Fruit fly (Drosophila melanogaster): ENCODE measurements around the gene Saf6.

Saf6 gene

DNA sequence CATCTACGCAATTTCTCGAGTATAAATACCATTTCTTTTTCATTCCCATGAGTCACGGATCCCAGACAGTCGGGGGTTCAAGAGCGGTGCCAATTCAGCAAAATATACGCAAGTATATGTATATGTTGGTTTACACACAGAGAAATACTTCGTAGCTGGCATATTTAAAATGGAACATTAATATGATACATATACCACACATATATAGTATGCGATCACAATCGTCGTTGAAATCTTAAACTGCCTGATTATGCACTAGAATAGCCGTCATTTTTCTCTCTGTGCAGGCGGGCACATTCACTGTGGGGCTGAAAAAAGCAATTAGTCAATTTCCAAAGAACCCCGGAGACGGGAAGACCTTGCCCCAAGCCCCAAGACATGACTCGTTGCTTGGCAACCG is 26.0 kb upstream of the Saf6 start:
- TF ChIP-seq Hr78 (GFP tag; optimal IDR thresholded peaks at IDR 0.05) (no peak), jim (GFP tag; optimal IDR thresholded peaks at IDR 0.05) (no peak), foxo (GFP tag; optimal IDR thresholded peaks at IDR 0.05) (peak; percentile 57 to 96), Dif (GFP tag; optimal IDR thresholded peaks at IDR 0.05; ENCODE audit: partially characterized antibody) (no peak), tai (GFP tag; optimal IDR thresholded peaks at IDR 0.05) (peak; percentile 95), pan (optimal IDR thresholded peaks at IDR 0.05) (no peak), dmrt93B (GFP tag; optimal IDR thresholded peaks at IDR 0.05) (peak; percentile 91), brk (GFP tag; optimal IDR thresholded peaks at IDR 0.05) (peak; percentile 86), dsf (GFP tag; optimal IDR thresholded peaks at IDR 0.05; ENCODE audit: borderline replicate concordance) (peak; percentile 80), ey (GFP tag; optimal IDR thresholded peaks at IDR 0.05) (peak; percentile 93), h (GFP tag; optimal IDR thresholded peaks at IDR 0.05) (peak; percentile 97), CrebA (GFP tag; optimal IDR thresholded peaks at IDR 0.05; ENCODE audit: borderline replicate concordance) (no peak), Rel (GFP tag; optimal IDR thresholded peaks at IDR 0.05) (peak; percentile 87), Rel (tag; optimal IDR thresholded peaks at IDR 0.05) (peak; percentile 86), OdsH (GFP tag; optimal IDR thresholded peaks at IDR 0.05) (peak; percentile 96), CG32264 (GFP tag; optimal IDR thresholded peaks at IDR 0.05) (peak; percentile 87), HLH106 (tag; optimal IDR thresholded peaks at IDR 0.05) (peak; percentile 97), sage (GFP tag; optimal IDR thresholded peaks at IDR 0.05) (peak; percentile 91), br (GFP tag; optimal IDR thresholded peaks at IDR 0.05) (peak; percentile 97), CG9705 (GFP tag; optimal IDR thresholded peaks at IDR 0.05) (peak; percentile 94), Mio (GFP tag; optimal IDR thresholded peaks at IDR 0.05) (peak; percentile 87), Sp1 (GFP tag; optimal IDR thresholded peaks at IDR 0.05) (peak; percentile 93), fru (GFP tag; optimal IDR thresholded peaks at IDR 0.05) (peak; percentile 95), N (GFP tag; optimal IDR thresholded peaks at IDR 0.05) (no peak), Hr83 (GFP tag; optimal IDR thresholded peaks at IDR 0.05; ENCODE audit: poor library complexity, severe bottlenecking) (peak; percentile 76), Abd-B (GFP tag; optimal IDR thresholded peaks at IDR 0.05) (no peak), usp (GFP tag; optimal IDR thresholded peaks at IDR 0.05) (no peak), Jra (GFP tag; optimal IDR thresholded peaks at IDR 0.05) (peak; percentile 95), rgr (GFP tag; optimal IDR thresholded peaks at IDR 0.05) (peak; percentile 96), Dfd (GFP tag; optimal IDR thresholded peaks at IDR 0.05) (no peak), Hnf4 (GFP tag; optimal IDR thresholded peaks at IDR 0.05) (peak; percentile 97), Vsx2 (GFP tag; optimal IDR thresholded peaks at IDR 0.05; ENCODE audit: partially characterized antibody) (no peak), GATAd (GFP tag; optimal IDR thresholded peaks at IDR 0.05) (peak; percentile 85), dl (GFP tag; optimal IDR thresholded peaks at IDR 0.05; ENCODE audit: insufficient read depth in 1 of 2, partially characterized antibody in 2 of 2) (no peak), woc (GFP tag; optimal IDR thresholded peaks at IDR 0.05) (peak; percentile 86), lola (GFP tag; optimal IDR thresholded peaks at IDR 0.05) (no peak), sv (GFP tag; optimal IDR thresholded peaks at IDR 0.05) (peak; percentile 64), Myc (optimal IDR thresholded peaks at IDR 0.05) (no peak), psq (GFP tag; optimal IDR thresholded peaks at IDR 0.05) (peak; percentile 91)

DNA sequence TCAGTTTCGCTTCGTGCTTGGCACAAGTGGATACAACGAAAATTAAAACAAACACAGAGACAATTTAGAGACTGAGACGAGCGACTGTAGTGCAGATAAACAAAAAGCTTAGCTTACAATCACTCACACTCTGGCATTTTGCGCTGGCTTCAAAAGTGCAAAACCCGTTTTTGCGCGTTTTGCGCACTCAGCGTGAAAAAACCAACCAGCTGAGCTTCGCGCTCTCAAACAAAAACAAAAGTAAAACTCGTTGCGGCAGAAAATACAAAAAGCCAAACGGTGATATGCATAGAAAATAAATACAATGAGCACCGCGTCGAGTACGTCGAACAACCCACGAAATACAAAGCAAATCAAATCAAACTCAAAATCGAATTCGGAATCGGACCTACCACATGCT is 25.0 kb upstream of the Saf6 start:
- TF ChIP-seq Abd-B (GFP tag; optimal IDR thresholded peaks at IDR 0.05) (no peak), GATAd (GFP tag; optimal IDR thresholded peaks at IDR 0.05) (no peak), Myc (optimal IDR thresholded peaks at IDR 0.05) (no peak), sv (GFP tag; optimal IDR thresholded peaks at IDR 0.05) (no peak), CG32264 (GFP tag; optimal IDR thresholded peaks at IDR 0.05) (no peak), lola (GFP tag; optimal IDR thresholded peaks at IDR 0.05) (no peak), jim (GFP tag; optimal IDR thresholded peaks at IDR 0.05) (no peak), dl (GFP tag; optimal IDR thresholded peaks at IDR 0.05; ENCODE audit: insufficient read depth in 1 of 2, partially characterized antibody in 2 of 2) (no peak), Hnf4 (GFP tag; optimal IDR thresholded peaks at IDR 0.05) (no peak), OdsH (GFP tag; optimal IDR thresholded peaks at IDR 0.05) (no peak), Dif (GFP tag; optimal IDR thresholded peaks at IDR 0.05; ENCODE audit: partially characterized antibody) (no peak), Dfd (GFP tag; optimal IDR thresholded peaks at IDR 0.05) (no peak), CG9705 (GFP tag; optimal IDR thresholded peaks at IDR 0.05) (no peak)
